Fruit fly (Drosophila melanogaster): ENCODE measurements around the gene CG9541.

The CG9541 gene

DNA sequence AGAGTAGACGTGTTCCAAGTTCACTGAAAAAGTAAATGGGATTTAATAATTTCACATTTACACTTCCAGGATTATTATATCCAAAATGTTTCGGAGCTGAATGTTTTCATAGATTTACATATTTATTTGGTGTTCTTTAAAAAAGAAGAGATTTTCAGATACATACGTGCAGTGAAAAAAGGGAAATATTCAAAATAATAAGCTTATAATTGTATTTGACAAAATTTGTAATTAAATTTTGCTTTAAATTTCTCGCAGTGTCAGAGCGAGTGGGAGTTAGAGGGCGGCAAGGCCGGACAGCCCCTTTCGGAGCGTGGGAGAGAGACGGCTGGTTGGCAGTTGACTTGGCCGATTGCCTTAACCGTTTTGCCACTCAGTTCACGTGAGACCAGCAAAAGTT is 38.2 kb downstream of the CG9541 start, which contains the start of gene Tsp29Fb (continued):
- no peak for TF ChIP-seq slou (GFP tag; optimal IDR thresholded peaks at IDR 0.05)
- no peak for TF ChIP-seq amos (GFP tag; IDR thresholded peaks at IDR 0.05; ENCODE audit: partially characterized antibody)
- peak; percentile 66; the same call in 1 of the 2 replicates for TF ChIP-seq HLH3B (GFP tag; IDR thresholded peaks at IDR 0.05)
- peak; percentile 72 for TF ChIP-seq Dbx (GFP tag; IDR thresholded peaks at IDR 0.05)
- peak; percentile 73 for TF ChIP-seq ind (GFP tag; optimal IDR thresholded peaks at IDR 0.05)
- peak; percentile 55; the same call in 2 of the 3 replicates for TF ChIP-seq ci (GFP tag; IDR thresholded peaks at IDR 0.05)
- peak; percentile 71 for TF ChIP-seq CG9215 (GFP tag; IDR thresholded peaks at IDR 0.05)
- no peak for TF ChIP-seq tna (GFP tag; IDR thresholded peaks at IDR 0.05; ENCODE audit: partially characterized antibody)
- TF ChIP-seq Myb (GFP tag; optimal IDR thresholded peaks at IDR 0.05), result peak; percentile 37
- TF ChIP-seq CG11456 (GFP tag; IDR thresholded peaks at IDR 0.05), result peak; percentile 63; the same call in 2 of the 3 replicates
- peak; percentile 36 for TF ChIP-seq CG1603 (tag; optimal IDR thresholded peaks at IDR 0.05)
- TF ChIP-seq CG10565 (GFP tag; optimal IDR thresholded peaks at IDR 0.05), result no peak
- peak; percentile 46 to 47 for TF ChIP-seq chif (GFP tag; optimal IDR thresholded peaks at IDR 0.05)
- no peak for TF ChIP-seq CkIIα-i1 (GFP tag; IDR thresholded peaks at IDR 0.05)
- peak; percentile 54 for TF ChIP-seq CG6813 (GFP tag; optimal IDR thresholded peaks at IDR 0.05)
- TF ChIP-seq CG4730 (GFP tag; IDR thresholded peaks at IDR 0.05), result 0 out of 2 replicates have a peak, but pooled peaks have one; percentile 45
- TF ChIP-seq Bgb (GFP tag; IDR thresholded peaks at IDR 0.05; ENCODE audit: partially characterized antibody), result no peak
- TF ChIP-seq CG17612 (GFP tag; IDR thresholded peaks at IDR 0.05), result no peak
- TF ChIP-seq CG11560 (tag; IDR thresholded peaks at IDR 0.05), result no peak; the same call in 2 of the 3 replicates
- TF ChIP-seq Nf-YB (GFP tag; optimal IDR thresholded peaks at IDR 0.05), result peak; percentile 46
- TF ChIP-seq trem (tag; optimal IDR thresholded peaks at IDR 0.05), result no peak
- TF ChIP-seq exex (tag; optimal IDR thresholded peaks at IDR 0.05), result peak; percentile 41
- TF ChIP-seq CG6654 (GFP tag; optimal IDR thresholded peaks at IDR 0.05), result peak; percentile 19
- no peak for TF ChIP-seq knrl (GFP tag; IDR thresholded peaks at IDR 0.05; ENCODE audit: partially characterized antibody)
- TF ChIP-seq z (GFP tag; IDR thresholded peaks at IDR 0.05), result no peak
- no peak for TF ChIP-seq CTCF (GFP tag; optimal IDR thresholded peaks at IDR 0.05)
- no peak for TF ChIP-seq Doc2 (GFP tag; IDR thresholded peaks at IDR 0.05)
- no peak for TF ChIP-seq sim (GFP tag; IDR thresholded peaks at IDR 0.05)
- TF ChIP-seq HLH54F (GFP tag; optimal IDR thresholded peaks at IDR 0.05), result peak; percentile 36
- no peak for TF ChIP-seq unc-4 (GFP tag; IDR thresholded peaks at IDR 0.05; ENCODE audit: partially characterized antibody)
- TF ChIP-seq trh (GFP tag; optimal IDR thresholded peaks at IDR 0.05), result peak; percentile 53
- no peak for TF ChIP-seq kay (GFP tag; optimal IDR thresholded peaks at IDR 0.05)
- peak; percentile 89 for TF ChIP-seq dmrt99B (tag; optimal IDR thresholded peaks at IDR 0.05)
- TF ChIP-seq CG2120 (GFP tag; optimal IDR thresholded peaks at IDR 0.05), result peak; percentile 91
- peak; percentile 38 for TF ChIP-seq CG17568 (GFP tag; optimal IDR thresholded peaks at IDR 0.05)
- TF ChIP-seq NK7.1 (GFP tag; optimal IDR thresholded peaks at IDR 0.05), result no peak
- TF ChIP-seq CG4282 (GFP tag; optimal IDR thresholded peaks at IDR 0.05), result no peak
- TF ChIP-seq stwl (tag; optimal IDR thresholded peaks at IDR 0.05), result no peak
- TF ChIP-seq dati (GFP tag; IDR thresholded peaks at IDR 0.05), result no peak
- peak; percentile 54 for TF ChIP-seq Aef1 (GFP tag; IDR thresholded peaks at IDR 0.05)
- TF ChIP-seq Nf-YA (GFP tag; IDR thresholded peaks at IDR 0.05), result peak; percentile 45; the same call in 1 of the 2 replicates
- TF ChIP-seq kni (GFP tag; optimal IDR thresholded peaks at IDR 0.05), result no peak
- no peak for TF ChIP-seq yki (optimal IDR thresholded peaks at IDR 0.05)
- TF ChIP-seq psq (GFP tag; optimal IDR thresholded peaks at IDR 0.05), result no peak
- peak; percentile 57 for TF ChIP-seq D19B (GFP tag; optimal IDR thresholded peaks at IDR 0.05)
- no peak for TF ChIP-seq rib (GFP tag; IDR thresholded peaks at IDR 0.05)
- no peak for TF ChIP-seq emc (GFP tag; optimal IDR thresholded peaks at IDR 0.05)
- no peak for TF ChIP-seq bbx (GFP tag; IDR thresholded peaks at IDR 0.05; ENCODE audit: partially characterized antibody)
- peak; percentile 44 for TF ChIP-seq tin (GFP tag; optimal IDR thresholded peaks at IDR 0.05)
- no peak for TF ChIP-seq CG8359 (GFP tag; optimal IDR thresholded peaks at IDR 0.05; ENCODE audit: borderline replicate concordance)
- TF ChIP-seq CG15269 (tag; optimal IDR thresholded peaks at IDR 0.05), result peak; percentile 88
- TF ChIP-seq pzg (GFP tag; optimal IDR thresholded peaks at IDR 0.05), result no peak

Measured in whole organism, embryonic.